Worm (Caenorhabditis elegans): ENCODE results near the gene mbk-2.

DNA sequence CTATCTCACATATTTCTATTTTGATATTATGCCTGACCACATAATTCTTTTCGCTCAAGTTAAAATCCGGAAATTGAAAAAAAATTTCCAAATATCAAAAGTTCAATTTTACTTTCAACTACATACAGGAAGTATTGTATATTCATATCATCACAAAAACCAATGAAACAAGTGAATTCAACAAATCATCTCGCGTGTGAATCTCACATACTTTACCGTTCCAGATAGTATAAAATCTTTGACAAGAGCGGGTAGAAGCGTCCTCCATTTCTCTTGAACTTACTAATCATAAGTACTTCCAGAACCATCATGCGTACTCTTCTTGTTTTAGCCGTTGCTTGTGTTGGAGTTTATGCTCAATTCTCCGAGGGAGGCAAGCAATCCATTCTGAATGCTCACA is 62.5 kb downstream of the mbk-2 start, which contains the start of gene scl-8:
- no peak for TF ChIP-seq mep-1 (tag; optimal IDR thresholded peaks at IDR 0.05)
- TF ChIP-seq elt-3 (tag; optimal IDR thresholded peaks at IDR 0.05), result no peak
- TF ChIP-seq ces-1 (GFP tag; optimal IDR thresholded peaks at IDR 0.05), result no peak
- TF ChIP-seq unc-120 (tag; optimal IDR thresholded peaks at IDR 0.05; ENCODE audit: poor library complexity, severe bottlenecking), result no peak
- no peak for TF ChIP-seq lsy-2 (tag; optimal IDR thresholded peaks at IDR 0.05)
- TF ChIP-seq unc-39 (tag; optimal IDR thresholded peaks at IDR 0.05), result no peak
- no peak for TF ChIP-seq nhr-76 (tag; optimal IDR thresholded peaks at IDR 0.05)
- no peak for TF ChIP-seq pha-4 (tag; optimal IDR thresholded peaks at IDR 0.05)
- TF ChIP-seq unc-62 (GFP tag; optimal IDR thresholded peaks at IDR 0.05), result no peak
